Worm (Caenorhabditis elegans): ENCODE measurements around the gene C29F7.2.

- TF ChIP-seq elt-3 (tag; optimal IDR thresholded peaks at IDR 0.05) (no peak), ceh-43 (GFP tag; optimal IDR thresholded peaks at IDR 0.05) (no peak), nhr-28 (tag; optimal IDR thresholded peaks at IDR 0.05) (no peak), lsy-2 (tag; optimal IDR thresholded peaks at IDR 0.05) (no peak), mab-5 (tag; optimal IDR thresholded peaks at IDR 0.05) (no peak)
Measured at ce11 chrX:13417479-13417878, 1.6 kb downstream of the C29F7.2 start.
